Worm (Caenorhabditis elegans): ENCODE measurements around the gene fbxa-135.

DNA sequence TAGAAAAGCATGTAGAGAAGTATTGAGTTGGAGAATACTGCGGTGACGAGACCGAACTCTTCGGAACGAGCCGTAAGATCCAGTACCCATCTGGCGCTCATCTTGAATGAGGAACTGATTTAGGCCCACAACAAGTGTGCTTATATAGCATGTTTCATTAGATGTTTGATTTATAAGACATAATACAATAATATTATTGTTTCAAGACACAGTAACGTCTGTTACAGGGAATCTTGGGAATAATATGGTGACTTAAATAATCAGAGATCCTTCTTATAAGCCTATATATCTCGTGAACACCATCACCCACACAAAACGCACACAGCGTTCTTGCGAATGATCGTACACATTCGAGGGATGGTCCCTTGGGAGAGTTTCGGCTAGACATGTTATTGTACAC lies 18.3 kb upstream of the fbxa-135 start, which contains the start of gene str-88:
- TF ChIP-seq ceh-13 (GFP tag; optimal IDR thresholded peaks at IDR 0.05): no peak
- TF ChIP-seq F13C5.2 (tag; optimal IDR thresholded peaks at IDR 0.05): no peak
- TF ChIP-seq ama-1 (optimal IDR thresholded peaks at IDR 0.05): no peak
- no peak for TF ChIP-seq tbx-37 (GFP tag; conservative IDR thresholded peaks at IDR 0.05)

Data from whole organism, early embryonic.